Worm (Caenorhabditis elegans) whole organism, L2 larva: ENCODE data around the gene pad-2.

Experiments used
- R02D3.7 ChIP-seq: fragments of 150-350 bp; optimal IDR thresholded peaks from 2 replicates; lab custom pipeline; 2014; ENCODE audit warnings: missing biosample characterization, missing genetic modification characterization
- ZK546.5 ChIP-seq: sonication (generic microtip); optimal IDR thresholded peaks from 2 replicates; lab custom pipeline; 2017; ENCODE audit warnings: missing biosample characterization, missing genetic modification characterization
- ama-1 ChIP-seq: fragments of 150-350 bp; optimal IDR thresholded peaks from 2 replicates; lab custom pipeline; 2018; ENCODE audit warnings: inconsistent platforms
- dmd-4 ChIP-seq: sonication (generic microtip); optimal IDR thresholded peaks from 2 replicates; lab custom pipeline; 2017; ENCODE audit warnings: missing biosample characterization, missing genetic modification characterization
- lin-11 ChIP-seq: fragments of 150-350 bp; sonication (generic microtip); optimal IDR thresholded peaks from 2 replicates; lab custom pipeline; 2014; ENCODE audit warnings: missing biosample characterization, missing genetic modification characterization, inconsistent platforms, mixed read lengths
- lin-39 ChIP-seq: fragments of 150-350 bp; optimal IDR thresholded peaks from 2 replicates; lab custom pipeline; 2014; ENCODE audit warnings: missing biosample characterization, missing genetic modification reagents, missing genetic modification characterization
- mbf-1 ChIP-seq: sonication (generic microtip); optimal IDR thresholded peaks from 2 replicates; lab custom pipeline; 2017; ENCODE audit warnings: missing biosample characterization, missing genetic modification characterization
- mdl-1 ChIP-seq, 2 experiments: fragments of 150-350 bp in 1 of 2; sonication (generic microtip) in 1 of 2; optimal IDR thresholded peaks; 2 replicates each; lab custom pipeline; 2017; ENCODE audit warnings: missing biosample characterization in 2 of 2, missing genetic modification characterization in 2 of 2
- nhr-12 ChIP-seq: fragments of 150-350 bp; optimal IDR thresholded peaks from 2 replicates; lab custom pipeline; 2014; ENCODE audit warnings: missing biosample characterization, missing genetic modification characterization
- sem-4 ChIP-seq: fragments of 150-350 bp; optimal IDR thresholded peaks from 2 replicates; lab custom pipeline; 2014; ENCODE audit warnings: missing biosample characterization, missing genetic modification reagents, missing genetic modification characterization
- snpc-4 ChIP-seq: fragments of 150-350 bp; optimal IDR thresholded peaks from 2 replicates; lab custom pipeline; 2014; ENCODE audit warnings: missing biosample characterization, missing genetic modification characterization
- unc-55 ChIP-seq: fragments of 150-350 bp; sonication (generic microtip); optimal IDR thresholded peaks from 3 replicates; lab custom pipeline; 2014; ENCODE audit warnings: missing biosample characterization, missing genetic modification reagents, missing genetic modification characterization

ce11 chrIII:10240073-10240472 lies 38.9 kb upstream of the pad-2 start:
- TF ChIP-seq snpc-4 (tag; lab: Kevin White, UChicago) (no peak), mdl-1 (tag; optimal IDR thresholded peaks at IDR 0.05; lab: Kevin White, UChicago) (no peak), nhr-12 (tag; lab: Kevin White, UChicago) (no peak), R02D3.7 (no peak), lin-39 (tag; lab: Kevin White, UChicago) (no peak), sem-4 (tag; lab: Kevin White, UChicago) (no peak), ZK546.5 (tag; lab: Kevin White, UChicago) (no peak), ama-1 (no peak), lin-11 (tag; lab: Kevin White, UChicago) (no peak), dmd-4 (tag; lab: Kevin White, UChicago) (no peak), mbf-1 (tag; lab: Kevin White, UChicago) (no peak), unc-55 (no peak)
